Fruit fly (Drosophila melanogaster) whole organism, prepupa: ENCODE data around the gene CG42507.

Experiments
- Blimp-1 ChIP-seq: fragments of 200-800 bp; sonication (Bioruptor generic); optimal IDR thresholded peaks from 3 replicates; lab custom pipeline; 2017; ENCODE audit warnings: missing biosample characterization, missing genetic modification characterization, mild to moderate bottlenecking, moderate library complexity, missing genetic modification reagents
- CG10631 ChIP-seq: fragments of 200-800 bp; sonication (Bioruptor generic); optimal IDR thresholded peaks from 2 replicates; lab custom pipeline; 2016; ENCODE audit warnings: missing biosample characterization, missing genetic modification characterization
- CG10669 ChIP-seq: fragments of 200-800 bp; sonication (Bioruptor generic); optimal IDR thresholded peaks from 3 replicates; lab custom pipeline; 2018; ENCODE audit warnings: missing biosample characterization, mild to moderate bottlenecking, missing genetic modification characterization, moderate library complexity
- CG11762 ChIP-seq: fragments of 200-800 bp; sonication (Bioruptor generic); optimal IDR thresholded peaks from 3 replicates; lab custom pipeline; 2016; ENCODE audit warnings: missing biosample characterization, missing genetic modification characterization; ENCODE audit not compliant: insufficient read depth
- CG15336 ChIP-seq: fragments of 200-800 bp; sonication (Bioruptor generic); IDR thresholded peaks from 2 replicates; pipeline ENCODE4 v1.3.6; 2022; ENCODE audit warnings: missing biosample characterization, missing genetic modification characterization
- CG1621 ChIP-seq: fragments of 200-800 bp; sonication (Bioruptor generic); optimal IDR thresholded peaks from 3 replicates; lab custom pipeline; 2018; ENCODE audit warnings: missing biosample characterization, mild to moderate bottlenecking, missing genetic modification characterization
- CG16779 ChIP-seq: fragments of 200-800 bp; sonication (Bioruptor generic); optimal IDR thresholded peaks from 3 replicates; lab custom pipeline; 2017; ENCODE audit warnings: missing biosample characterization, mild to moderate bottlenecking, missing genetic modification characterization
- CG3032 ChIP-seq: fragments of 200-800 bp; optimal IDR thresholded peaks from 2 replicates; lab custom pipeline; 2019; ENCODE audit warnings: missing biosample characterization, mild to moderate bottlenecking, missing genetic modification characterization, moderate library complexity
- CG31627 ChIP-seq: fragments of 200-800 bp; sonication (Bioruptor generic); optimal IDR thresholded peaks from 3 replicates; lab custom pipeline; 2016; ENCODE audit warnings: missing biosample characterization, missing genetic modification characterization
- CG32006 ChIP-seq: fragments of 200-800 bp; sonication (Bioruptor generic); optimal IDR thresholded peaks from 3 replicates; lab custom pipeline; 2017; ENCODE audit warnings: missing biosample characterization, mild to moderate bottlenecking, missing genetic modification characterization
- CG34406 ChIP-seq: fragments of 200-800 bp; sonication (Bioruptor generic); optimal IDR thresholded peaks from 3 replicates; lab custom pipeline; 2016; ENCODE audit warnings: missing biosample characterization, missing genetic modification characterization
- CG3919 ChIP-seq: fragments of 200-800 bp; sonication (Bioruptor generic); optimal IDR thresholded peaks from 3 replicates; lab custom pipeline; 2016; ENCODE audit warnings: missing biosample characterization, missing genetic modification characterization
- CG4318 ChIP-seq: fragments of 200-800 bp; sonication (Bioruptor generic); optimal IDR thresholded peaks from 3 replicates; lab custom pipeline; 2017; ENCODE audit warnings: missing biosample characterization, mild to moderate bottlenecking, missing genetic modification characterization
- CG6163 ChIP-seq: fragments of 200-800 bp; sonication (Bioruptor generic); IDR thresholded peaks from 3 replicates; pipeline ENCODE4 v1.3.6; 2022; ENCODE audit warnings: missing biosample characterization, missing genetic modification characterization
- CG6276 ChIP-seq: fragments of 200-800 bp; sonication (Bioruptor generic); optimal IDR thresholded peaks from 2 replicates; lab custom pipeline; 2017; ENCODE audit warnings: missing biosample characterization, mild to moderate bottlenecking, missing genetic modification characterization
- CG6792 ChIP-seq: fragments of 200-800 bp; sonication (Bioruptor generic); optimal IDR thresholded peaks from 3 replicates; lab custom pipeline; 2016; ENCODE audit warnings: missing biosample characterization, missing genetic modification characterization
- CG6808 ChIP-seq: fragments of 200-800 bp; sonication (Bioruptor generic); optimal IDR thresholded peaks from 3 replicates; lab custom pipeline; 2017; ENCODE audit warnings: missing biosample characterization, missing genetic modification characterization, mild to moderate bottlenecking, moderate library complexity, missing genetic modification reagents
- CG6854 ChIP-seq: fragments of 200-800 bp; sonication (Bioruptor generic); optimal IDR thresholded peaks from 2 replicates; lab custom pipeline; 2017; ENCODE audit warnings: missing biosample characterization, mild to moderate bottlenecking, missing genetic modification characterization
- CG7368 ChIP-seq: fragments of 200-800 bp; sonication (Bioruptor generic); optimal IDR thresholded peaks from 3 replicates; lab custom pipeline; 2016; ENCODE audit warnings: missing biosample characterization, missing genetic modification characterization
- CG8119 ChIP-seq: fragments of 200-800 bp; sonication (Bioruptor generic); IDR thresholded peaks from 3 replicates; pipeline ENCODE4 v1.3.6; 2022; ENCODE audit warnings: missing biosample characterization, missing genetic modification characterization
- CG8319 ChIP-seq: fragments of 200-800 bp; sonication (Bioruptor generic); optimal IDR thresholded peaks from 3 replicates; lab custom pipeline; 2016; ENCODE audit warnings: missing biosample characterization, missing genetic modification characterization
- CG8632 ChIP-seq: fragments of 200-800 bp; sonication (Bioruptor generic); optimal IDR thresholded peaks from 3 replicates; lab custom pipeline; 2016; ENCODE audit warnings: missing biosample characterization, missing genetic modification characterization
- CG9139 ChIP-seq: fragments of 200-800 bp; sonication (Bioruptor generic); optimal IDR thresholded peaks from 3 replicates; lab custom pipeline; 2017; ENCODE audit warnings: missing biosample characterization, mild to moderate bottlenecking, missing genetic modification characterization
- Eip75B ChIP-seq: fragments of 200-800 bp; sonication (Bioruptor generic); optimal IDR thresholded peaks from 3 replicates; lab custom pipeline; 2016; ENCODE audit warnings: missing biosample characterization, missing genetic modification characterization
- Eip78C ChIP-seq: fragments of 200-800 bp; sonication (Bioruptor generic); peaks from one replicate; lab custom pipeline; 2016; ENCODE audit warnings: missing biosample characterization, missing genetic modification characterization
- Eip93F ChIP-seq: fragments of 200-800 bp; sonication (Bioruptor generic); optimal IDR thresholded peaks from 2 replicates; lab custom pipeline; 2016; ENCODE audit warnings: missing biosample characterization, mild to moderate bottlenecking, missing genetic modification characterization
- Ets96B ChIP-seq: fragments of 200-800 bp; optimal IDR thresholded peaks from 2 replicates; lab custom pipeline; 2019; ENCODE audit warnings: missing biosample characterization, mild to moderate bottlenecking, missing genetic modification characterization, moderate library complexity
- Gug ChIP-seq: fragments of 200-800 bp; sonication (Bioruptor generic); IDR thresholded peaks from 2 replicates; pipeline ENCODE4 v1.3.6; 2022; ENCODE audit warnings: missing biosample characterization, missing genetic modification characterization
- Hr38 ChIP-seq: sonication (Bioruptor generic); optimal IDR thresholded peaks from 2 replicates; lab custom pipeline; 2016; ENCODE audit warnings: missing biosample characterization, missing genetic modification characterization
- Lpt ChIP-seq: fragments of 200-800 bp; sonication (Bioruptor generic); optimal IDR thresholded peaks from 3 replicates; lab custom pipeline; 2016; ENCODE audit warnings: missing biosample characterization, missing genetic modification characterization
- Met ChIP-seq: fragments of 200-800 bp; sonication (Bioruptor generic); optimal IDR thresholded peaks from 3 replicates; lab custom pipeline; 2016; ENCODE audit warnings: missing biosample characterization, missing genetic modification characterization
- OdsH ChIP-seq: fragments of 200-800 bp; sonication (Bioruptor generic); optimal IDR thresholded peaks from 3 replicates; lab custom pipeline; 2016; ENCODE audit warnings: missing biosample characterization, missing genetic modification characterization
- Smox ChIP-seq: fragments of 200-800 bp; sonication (Bioruptor generic); optimal IDR thresholded peaks from 3 replicates; lab custom pipeline; 2016; ENCODE audit warnings: missing biosample characterization, missing genetic modification characterization
- Sox102F ChIP-seq: fragments of 200-800 bp; sonication (Bioruptor generic); optimal IDR thresholded peaks from 2 replicates; lab custom pipeline; 2016; ENCODE audit warnings: missing biosample characterization, mild to moderate bottlenecking, missing genetic modification characterization
- Sox14 ChIP-seq: fragments of 200-800 bp; sonication (Bioruptor generic); optimal IDR thresholded peaks from 3 replicates; lab custom pipeline; 2016; ENCODE audit warnings: missing biosample characterization, missing genetic modification characterization
- Sox15 ChIP-seq: fragments of 200-800 bp; sonication (Bioruptor generic); optimal IDR thresholded peaks from 3 replicates; lab custom pipeline; 2016; ENCODE audit warnings: missing biosample characterization, missing genetic modification characterization
- achi ChIP-seq: fragments of 200-800 bp; sonication (Bioruptor generic); optimal IDR thresholded peaks from 3 replicates; lab custom pipeline; 2016; ENCODE audit warnings: missing biosample characterization, missing genetic modification characterization
- acj6 ChIP-seq: fragments of 200-800 bp; sonication (Bioruptor generic); optimal IDR thresholded peaks from 3 replicates; lab custom pipeline; 2016; ENCODE audit warnings: missing biosample characterization, missing genetic modification characterization
- cyc ChIP-seq: fragments of 200-800 bp; sonication (Bioruptor generic); optimal IDR thresholded peaks from 3 replicates; lab custom pipeline; 2016; ENCODE audit warnings: missing biosample characterization, missing genetic modification characterization
- dsx ChIP-seq: fragments of 200-800 bp; optimal IDR thresholded peaks from 3 replicates; lab custom pipeline; 2019; ENCODE audit warnings: missing biosample characterization, mild to moderate bottlenecking, missing genetic modification characterization, moderate library complexity; ENCODE audit not compliant: poor library complexity, severe bottlenecking
- esn ChIP-seq: fragments of 200-800 bp; sonication (Bioruptor generic); optimal IDR thresholded peaks from 2 replicates; lab custom pipeline; 2016; ENCODE audit warnings: missing biosample characterization, mild to moderate bottlenecking, missing genetic modification characterization, moderate library complexity
- fd85E ChIP-seq: fragments of 200-800 bp; sonication (Bioruptor generic); optimal IDR thresholded peaks from 3 replicates; lab custom pipeline; 2016; ENCODE audit warnings: missing biosample characterization, missing genetic modification characterization
- fkh ChIP-seq: fragments of 200-800 bp; sonication (Bioruptor generic); optimal IDR thresholded peaks from 3 replicates; lab custom pipeline; 2017; ENCODE audit warnings: missing biosample characterization, mild to moderate bottlenecking, missing genetic modification characterization, moderate library complexity
- lz ChIP-seq: fragments of 200-800 bp; sonication (Bioruptor generic); optimal IDR thresholded peaks from 3 replicates; lab custom pipeline; 2016; ENCODE audit warnings: missing biosample characterization, missing genetic modification characterization
- net ChIP-seq: fragments of 200-800 bp; sonication (Bioruptor generic); optimal IDR thresholded peaks from 3 replicates; lab custom pipeline; 2016; ENCODE audit warnings: missing biosample characterization, missing genetic modification characterization
- pdm3 ChIP-seq: fragments of 200-800 bp; sonication (Bioruptor generic); optimal IDR thresholded peaks from 3 replicates; lab custom pipeline; 2016; ENCODE audit warnings: missing biosample characterization, missing genetic modification characterization
- salr ChIP-seq, 2 experiments: fragments of 200-800 bp; sonication (Bioruptor generic); optimal IDR thresholded peaks; 3 replicates each; lab custom pipeline; 2016 to 2018; ENCODE audit warnings: missing biosample characterization in 2 of 2, missing genetic modification characterization in 2 of 2, mild to moderate bottlenecking in 1 of 2
- ss ChIP-seq, 2 experiments: fragments of 200-800 bp; sonication (Bioruptor generic); optimal IDR thresholded peaks; 2 replicates in 1 of 2; 3 replicates in 1 of 2; lab custom pipeline; 2017 to 2018; ENCODE audit warnings: mild to moderate bottlenecking in 2 of 2, missing biosample characterization in 2 of 2, missing genetic modification characterization in 2 of 2, moderate library complexity in 1 of 2
- svp ChIP-seq: fragments of 200-800 bp; sonication (Bioruptor generic); peaks from one replicate; lab custom pipeline; 2016; ENCODE audit warnings: missing biosample characterization, missing genetic modification characterization
- topi ChIP-seq: fragments of 200-800 bp; sonication (Bioruptor generic); optimal IDR thresholded peaks from 3 replicates; lab custom pipeline; 2016; ENCODE audit warnings: missing biosample characterization, missing genetic modification characterization

The CG42507 gene

DNA sequence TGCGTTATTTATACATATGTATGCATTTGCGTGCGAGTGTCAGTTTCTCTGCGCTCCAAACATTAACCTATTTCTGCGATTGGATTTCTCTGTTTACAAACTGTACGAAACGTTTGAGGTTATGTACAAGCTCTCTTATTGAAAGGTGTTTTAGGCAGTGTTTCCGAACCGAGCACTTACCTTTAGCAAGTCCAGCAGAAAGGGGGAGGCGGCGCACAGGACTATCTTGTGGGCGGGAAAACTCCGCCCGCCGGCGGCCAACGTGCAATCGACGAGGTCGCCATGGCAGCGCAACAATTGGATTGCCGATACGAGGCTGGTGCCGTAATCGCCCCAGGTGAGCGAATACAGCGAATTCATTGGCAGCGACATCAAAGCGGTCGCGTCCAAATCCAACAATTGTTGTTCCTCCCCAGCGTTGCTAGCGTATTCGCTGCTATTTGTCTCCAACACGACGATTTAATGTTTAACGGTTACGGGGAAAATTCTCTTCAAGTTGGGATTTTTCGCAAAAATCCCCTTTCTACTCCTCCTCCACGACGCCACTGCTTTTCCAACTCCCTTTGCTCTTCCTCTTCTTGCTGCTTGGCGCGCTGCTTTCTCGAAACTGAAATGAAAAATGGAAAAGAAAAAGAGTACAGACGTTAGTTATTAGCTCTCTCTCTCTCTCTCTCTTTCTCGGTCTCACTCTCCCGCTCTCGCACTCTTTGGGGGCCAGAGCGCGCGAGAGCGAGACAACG is 868 bp downstream of the CG42507 start:
- peak; percentile 88 for TF ChIP-seq CG6276 (GFP tag; lab: Kevin White, UChicago)
- TF ChIP-seq CG8319: peak; percentile 86
- TF ChIP-seq Smox (GFP tag; lab: Kevin White, UChicago): peak; percentile 90
- peak; percentile 94 for TF ChIP-seq CG3919 (GFP tag; lab: Kevin White, UChicago)
- TF ChIP-seq CG15336 (GFP tag; lab: Robert Waterston, UW): peak; percentile 94
- peak; percentile 94 for TF ChIP-seq pdm3 (GFP tag; lab: Kevin White, UChicago)
- peak; percentile 93 for TF ChIP-seq Sox15 (GFP tag; lab: Kevin White, UChicago)
- TF ChIP-seq lz (GFP tag; lab: Kevin White, UChicago): peak; percentile 92
- peak; percentile 76 for TF ChIP-seq CG6808 (GFP tag; lab: Kevin White, UChicago)
- TF ChIP-seq salr (GFP tag; optimal IDR thresholded peaks at IDR 0.05; lab: Kevin White, UChicago): peak; percentile 79 to 90
- TF ChIP-seq CG3032: peak; percentile 85
- TF ChIP-seq Eip78C: peak; percentile 97
- peak; percentile 91 for TF ChIP-seq CG11762 (GFP tag; lab: Kevin White, UChicago)
- TF ChIP-seq OdsH: peak; percentile 93
- peak; percentile 56 for TF ChIP-seq Blimp-1 (GFP tag; lab: Kevin White, UChicago)
- TF ChIP-seq CG10631 (GFP tag; lab: Kevin White, UChicago): peak; percentile 91
- TF ChIP-seq esn (GFP tag; lab: Kevin White, UChicago): peak; percentile 89
- peak; percentile 93 for TF ChIP-seq cyc (GFP tag; lab: Kevin White, UChicago)
- TF ChIP-seq CG8119: peak; percentile 95
- peak; percentile 91 for TF ChIP-seq Eip75B (GFP tag; lab: Kevin White, UChicago)
- peak; percentile 81 for TF ChIP-seq fkh (GFP tag; lab: Kevin White, UChicago)
- TF ChIP-seq ss (GFP tag; optimal IDR thresholded peaks at IDR 0.05; lab: Kevin White, UChicago): peak; percentile 33 to 74
- peak; percentile 78 for TF ChIP-seq Ets96B (tag; lab: Kevin White, UChicago)
- TF ChIP-seq CG6163 (GFP tag; lab: Robert Waterston, UW): peak; percentile 96
- TF ChIP-seq Met (GFP tag; lab: Kevin White, UChicago): peak; percentile 90
- peak; percentile 89 for TF ChIP-seq acj6 (GFP tag; lab: Kevin White, UChicago)
- TF ChIP-seq topi (GFP tag; lab: Kevin White, UChicago): peak; percentile 88
- TF ChIP-seq Gug (GFP tag; lab: Robert Waterston, UW): peak; percentile 92
- TF ChIP-seq Hr38 (GFP tag; lab: Kevin White, UChicago): peak; percentile 50
- peak; percentile 2 for TF ChIP-seq Eip93F (GFP tag; lab: Kevin White, UChicago)
- peak; percentile 92 for TF ChIP-seq Sox14 (GFP tag; lab: Kevin White, UChicago)
- peak; percentile 58 for TF ChIP-seq CG9139
- TF ChIP-seq fd85E (GFP tag; lab: Kevin White, UChicago): peak; percentile 75
- peak; percentile 95 for TF ChIP-seq svp (GFP tag; lab: Kevin White, UChicago)
- peak; percentile 83 for TF ChIP-seq CG10669 (GFP tag; lab: Kevin White, UChicago)
- peak; percentile 83 for TF ChIP-seq CG8632 (GFP tag; lab: Kevin White, UChicago)
- peak; percentile 64 for TF ChIP-seq dsx (GFP tag; lab: Kevin White, UChicago)
- peak; percentile 90 for TF ChIP-seq achi (GFP tag; lab: Kevin White, UChicago)
- TF ChIP-seq CG7368: peak; percentile 91
- TF ChIP-seq CG16779 (tag; lab: Kevin White, UChicago): peak; percentile 34
- peak; percentile 93 for TF ChIP-seq CG4318 (GFP tag; lab: Kevin White, UChicago)
- peak; percentile 47 for TF ChIP-seq CG6854 (GFP tag; lab: Kevin White, UChicago)
- TF ChIP-seq CG32006 (GFP tag; lab: Kevin White, UChicago): peak; percentile 95
- peak; percentile 92 for TF ChIP-seq net (GFP tag; lab: Kevin White, UChicago)
- TF ChIP-seq CG6792 (GFP tag; lab: Kevin White, UChicago): peak; percentile 88
- TF ChIP-seq Lpt (GFP tag; lab: Kevin White, UChicago): peak; percentile 91
- TF ChIP-seq CG31627 (GFP tag; lab: Kevin White, UChicago): peak; percentile 94
- peak; percentile 85 for TF ChIP-seq Sox102F (GFP tag; lab: Kevin White, UChicago)
- TF ChIP-seq CG34406 (GFP tag; lab: Kevin White, UChicago): peak; percentile 89
- TF ChIP-seq CG1621 (tag; lab: Kevin White, UChicago): peak; percentile 80
